Fruit fly (Drosophila melanogaster) Kc167 (cell line): ENCODE results near the gene CG10472.

Experiments
- Myc ChIP-seq: fragments of >200 bp; optimal IDR thresholded peaks from 2 replicates; lab custom pipeline; 2017; ENCODE audit warnings: missing external identifiers
- Sin3A ChIP-seq: fragments of >200 bp; optimal IDR thresholded peaks from 2 replicates; lab custom pipeline; 2018; ENCODE audit warnings: missing external identifiers
- h ChIP-seq: fragments of >200 bp; optimal IDR thresholded peaks from 3 replicates; lab custom pipeline; 2018; ENCODE audit warnings: missing external identifiers
- insv ChIP-seq: fragments of >200 bp; optimal IDR thresholded peaks from 3 replicates; lab custom pipeline; 2018; ENCODE audit warnings: missing external identifiers
- psq ChIP-seq: fragments of >200 bp; optimal IDR thresholded peaks from 2 replicates; lab custom pipeline; 2017; ENCODE audit warnings: missing external identifiers
- ttk ChIP-seq: sonication (Bioruptor generic); optimal IDR thresholded peaks from 2 replicates; lab custom pipeline; 2017; ENCODE audit warnings: missing external identifiers

Gene CG10472

DNA sequence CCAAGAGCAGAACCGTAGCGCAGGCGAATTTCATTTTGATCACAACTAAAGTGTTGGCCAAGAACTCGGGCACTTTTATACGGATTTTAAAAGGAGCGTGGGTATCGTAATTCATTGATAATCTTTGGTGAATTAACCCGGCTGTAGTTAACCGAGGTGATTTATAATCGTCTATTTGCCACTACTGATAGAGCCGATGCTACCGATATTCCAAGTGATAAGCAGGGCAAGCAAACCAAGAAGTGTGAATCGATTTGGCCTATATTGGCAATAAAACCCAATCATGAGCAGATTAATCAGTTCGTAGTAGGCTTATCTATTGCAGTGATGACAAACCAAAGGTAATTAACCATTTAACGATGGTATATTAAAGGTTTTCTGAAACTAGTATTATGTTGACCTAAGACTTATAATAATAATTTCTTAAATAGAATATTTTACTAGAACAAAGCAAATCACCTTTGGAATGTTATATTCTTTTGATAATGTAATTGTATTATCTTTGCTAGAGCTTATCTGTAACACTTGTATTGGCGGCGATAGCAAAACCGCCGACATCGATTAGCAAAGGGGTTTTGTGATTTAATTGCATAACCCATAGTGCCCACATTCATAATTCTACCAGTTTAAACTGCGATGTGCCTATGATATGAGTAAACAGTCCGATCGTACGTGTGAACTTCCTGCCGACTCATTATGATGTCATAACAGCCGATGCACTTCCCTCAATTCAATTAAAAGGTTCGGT lies at the start of gene CG10472:
CG10472 (minus strand) TSS at position 51 of the 748 bp plus-strand sequence.
- no peak for TF ChIP-seq Sin3A (lab: Kevin White, UChicago)
- no peak for TF ChIP-seq Myc (lab: Kevin White, UChicago)
- TF ChIP-seq ttk (lab: Kevin White, UChicago), result no peak
- TF ChIP-seq insv, result no peak
- no peak for TF ChIP-seq psq
- no peak for TF ChIP-seq h (lab: Kevin White, UChicago)

DNA sequence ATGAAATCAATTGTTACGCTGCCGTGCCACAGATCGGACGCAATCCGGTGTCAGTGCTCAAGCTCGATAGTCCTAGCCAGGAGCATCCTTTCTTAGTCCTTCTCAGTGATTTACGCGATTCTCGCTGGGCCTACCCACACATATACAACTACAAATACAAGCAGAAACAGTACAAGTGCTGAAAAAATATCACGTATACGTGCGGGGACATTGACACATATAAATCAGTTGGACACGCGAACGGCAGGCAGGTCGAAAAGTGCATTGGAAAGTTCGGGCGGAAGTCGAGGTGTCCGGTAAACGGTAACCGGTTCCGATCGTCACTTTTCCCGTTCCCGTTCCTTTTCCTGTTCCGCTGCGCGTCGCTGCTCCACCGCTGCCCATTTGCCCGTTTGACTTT lies 48.7 kb upstream of the CG10472 start:
- TF ChIP-seq psq (no peak), Myc (lab: Kevin White, UChicago) (no peak), insv (no peak), h (lab: Kevin White, UChicago) (no peak), ttk (lab: Kevin White, UChicago) (no peak), Sin3A (lab: Kevin White, UChicago) (no peak)

DNA sequence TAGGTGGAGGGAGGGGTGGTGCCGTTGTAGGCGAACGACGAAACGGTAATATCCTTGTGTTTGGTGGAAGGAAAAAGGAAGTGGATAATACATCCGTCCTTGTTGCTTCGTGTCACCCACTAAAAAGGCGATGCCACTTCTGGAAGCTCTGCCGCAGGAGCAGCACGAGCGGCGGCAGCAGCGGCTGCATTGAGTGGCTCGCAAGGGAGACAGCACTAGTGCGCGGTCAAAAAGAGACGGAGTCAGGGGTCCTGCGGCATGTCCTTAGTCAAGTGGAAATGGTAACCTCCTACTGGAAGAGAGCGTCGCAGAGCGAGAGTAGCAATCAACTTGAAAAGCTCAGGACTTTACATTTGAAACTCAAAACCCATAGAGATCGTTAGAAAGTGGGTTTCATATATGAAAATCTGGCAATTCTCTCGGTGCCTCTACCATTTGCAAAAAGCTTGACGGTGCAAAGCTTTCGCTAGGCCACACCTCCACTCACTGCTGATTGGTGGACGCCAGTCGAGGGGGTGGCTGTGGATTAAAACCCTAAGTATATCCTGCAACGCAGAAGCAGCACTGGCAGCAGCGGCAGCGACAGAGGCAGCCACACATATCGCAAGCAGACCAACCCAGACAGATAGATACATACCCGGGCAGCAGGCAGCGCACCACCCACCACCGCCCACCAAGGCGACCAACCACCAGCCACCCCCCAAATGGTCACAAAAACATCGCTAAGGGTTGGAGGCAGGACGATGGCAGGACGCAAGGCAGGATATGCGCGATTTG lies 48.2 kb upstream of the CG10472 start:
- TF ChIP-seq Myc (lab: Kevin White, UChicago), result no peak
- no peak for TF ChIP-seq ttk (lab: Kevin White, UChicago)
- no peak for TF ChIP-seq psq
- no peak for TF ChIP-seq h (lab: Kevin White, UChicago)
- TF ChIP-seq insv, result no peak
- TF ChIP-seq Sin3A (lab: Kevin White, UChicago), result no peak

DNA sequence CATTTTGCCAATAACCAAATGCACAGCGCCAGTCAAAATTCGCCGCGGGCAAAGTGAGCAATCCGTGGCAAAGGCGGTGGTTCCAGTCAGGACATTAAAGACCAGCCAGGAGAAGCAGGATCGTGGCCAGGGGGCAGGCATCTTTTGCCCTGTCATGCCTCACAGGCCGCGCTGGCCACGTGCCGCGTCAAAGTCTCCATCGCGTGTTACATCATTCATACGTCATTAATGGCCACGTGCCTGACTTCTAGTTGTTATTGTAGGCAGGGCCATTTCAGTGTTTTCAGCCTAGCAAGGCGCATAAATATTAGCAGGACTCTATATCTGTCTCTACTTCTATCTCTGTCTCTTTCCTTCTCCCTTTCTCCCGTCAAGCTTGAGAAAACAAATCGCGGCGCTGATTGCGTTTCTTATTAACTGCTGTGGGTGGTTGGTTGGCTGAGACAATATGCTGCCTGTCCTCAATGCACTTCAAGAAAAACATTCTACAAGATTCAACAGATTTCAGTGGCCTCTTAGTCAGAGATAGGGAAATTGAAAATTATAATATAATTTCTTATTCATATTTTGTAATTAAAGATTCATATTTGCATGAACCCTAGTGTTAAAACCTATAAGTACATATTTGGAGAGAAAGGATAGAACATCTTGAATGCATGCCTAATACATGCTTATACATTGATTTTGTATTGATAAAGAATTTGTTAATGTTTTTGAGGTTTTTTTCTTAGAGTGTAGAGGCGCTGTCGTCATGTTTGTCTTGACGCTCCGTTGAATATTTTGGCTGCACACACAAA lies 45.8 kb upstream of the CG10472 start:
- TF ChIP-seq Myc (lab: Kevin White, UChicago) (no peak), h (lab: Kevin White, UChicago) (no peak), psq (no peak), insv (no peak), ttk (lab: Kevin White, UChicago) (no peak), Sin3A (lab: Kevin White, UChicago) (no peak)

DNA sequence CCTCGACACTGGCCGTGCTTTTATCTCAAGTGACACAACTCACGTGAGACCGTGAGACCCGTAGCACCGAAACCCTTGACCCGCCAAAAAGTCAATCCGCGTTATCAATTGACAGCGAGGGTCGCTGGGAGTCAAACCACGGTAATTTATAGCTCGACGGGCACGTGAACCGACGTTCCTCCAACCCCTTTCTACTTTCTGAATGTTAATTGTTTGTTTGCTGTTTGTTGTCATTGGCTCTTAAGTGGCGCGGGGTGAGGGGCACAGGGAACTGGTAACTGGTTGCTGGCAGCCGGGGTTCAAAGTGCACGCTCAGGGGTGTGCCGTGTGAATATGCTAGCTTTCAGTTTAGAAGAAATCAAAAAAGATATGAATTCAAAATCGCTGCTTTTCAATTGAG lies 44.0 kb upstream of the CG10472 start:
- TF ChIP-seq Myc (lab: Kevin White, UChicago) (no peak), psq (no peak), h (lab: Kevin White, UChicago) (no peak), insv (no peak), ttk (lab: Kevin White, UChicago) (no peak), Sin3A (lab: Kevin White, UChicago) (no peak)

DNA sequence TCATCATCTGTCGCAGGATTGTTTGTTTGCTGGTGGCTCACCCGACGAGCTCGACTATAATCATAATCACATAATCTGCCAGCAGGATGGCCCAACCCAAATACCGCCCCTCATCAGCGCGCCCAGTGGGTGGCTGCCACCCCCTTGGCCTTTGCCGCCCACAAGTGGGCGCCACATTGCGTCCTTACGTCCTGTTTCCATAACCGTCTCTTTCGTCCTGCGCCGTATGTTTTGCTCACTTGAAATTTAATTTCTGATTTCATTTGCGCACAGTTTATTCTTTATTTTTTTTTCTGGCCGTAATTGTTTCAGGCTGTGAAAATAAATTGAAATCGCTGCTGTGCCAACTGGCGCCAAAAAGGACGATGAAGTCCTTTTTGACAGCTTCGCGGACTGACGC lies 42.7 kb upstream of the CG10472 start:
- TF ChIP-seq ttk (lab: Kevin White, UChicago) (no peak), h (lab: Kevin White, UChicago) (no peak), Myc (lab: Kevin White, UChicago) (no peak), insv (no peak), Sin3A (lab: Kevin White, UChicago) (no peak)

DNA sequence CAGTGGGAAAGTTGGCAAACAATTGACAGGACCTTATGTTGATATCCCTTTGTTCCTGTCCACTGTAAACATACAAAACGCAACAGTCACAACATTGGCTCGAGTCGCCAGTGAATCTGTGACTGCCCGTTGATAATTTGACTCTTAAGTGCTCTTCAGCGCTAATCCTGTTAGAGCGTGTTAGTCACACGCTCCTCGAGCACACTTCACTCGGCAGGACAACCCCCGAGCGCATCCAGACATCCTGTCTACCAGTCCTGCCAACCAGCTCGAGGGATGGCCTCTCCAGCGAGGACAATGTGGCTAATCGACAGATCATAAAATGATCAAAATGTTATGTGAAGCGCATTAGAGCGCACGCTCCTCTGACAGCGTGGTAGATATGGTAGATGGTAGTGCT lies 41.8 kb upstream of the CG10472 start:
- TF ChIP-seq Myc (lab: Kevin White, UChicago), result no peak
- TF ChIP-seq insv, result no peak
- TF ChIP-seq psq, result no peak
- TF ChIP-seq h (lab: Kevin White, UChicago), result no peak
- TF ChIP-seq Sin3A (lab: Kevin White, UChicago), result no peak
- TF ChIP-seq ttk (lab: Kevin White, UChicago), result no peak

DNA sequence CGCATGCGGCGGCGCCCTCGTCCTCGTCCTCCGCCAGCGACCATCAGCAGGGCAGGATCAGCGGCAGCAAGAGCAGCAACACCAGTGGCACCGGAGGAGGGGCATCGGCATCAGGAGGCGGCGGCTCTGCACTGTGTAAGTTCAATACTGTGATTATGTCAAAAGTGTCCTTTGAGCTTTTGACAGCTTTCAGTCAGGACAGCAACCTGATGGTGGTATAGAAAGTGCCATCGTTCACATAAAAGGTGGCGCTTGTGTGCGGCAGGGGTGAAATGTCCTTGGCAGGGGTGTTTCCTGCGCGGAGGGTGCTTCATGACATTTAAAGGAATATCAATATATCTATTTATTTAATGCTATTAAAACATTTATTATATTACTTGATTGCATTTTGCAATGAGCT lies 40.9 kb upstream of the CG10472 start:
- no peak for TF ChIP-seq Myc (lab: Kevin White, UChicago)
- no peak for TF ChIP-seq insv
- TF ChIP-seq Sin3A (lab: Kevin White, UChicago), result no peak
- TF ChIP-seq ttk (lab: Kevin White, UChicago), result no peak
- TF ChIP-seq h (lab: Kevin White, UChicago), result no peak
- no peak for TF ChIP-seq psq

DNA sequence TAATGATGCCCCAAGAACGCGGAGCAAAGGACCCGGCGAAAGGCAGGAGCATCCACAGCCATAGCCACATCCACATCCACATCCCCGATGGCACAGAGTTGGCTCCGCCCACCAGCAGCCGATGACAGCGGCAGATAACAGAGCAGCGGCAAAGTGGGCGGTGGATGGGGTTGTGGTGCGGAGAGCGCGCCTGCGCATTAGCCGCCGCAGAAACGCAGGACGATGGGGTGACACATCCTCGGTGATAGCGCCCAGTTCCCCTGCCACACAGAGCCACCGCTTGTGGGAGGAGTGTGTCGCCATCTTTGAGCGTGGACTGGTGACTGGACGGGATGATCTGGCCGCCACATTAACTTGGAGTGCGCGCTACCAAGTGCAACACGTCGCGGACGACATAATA lies 34.6 kb upstream of the CG10472 start, which contains the start of gene Ets65A:
Ets65A (plus strand) TSS at position 348 of the 400 bp plus-strand sequence.
- TF ChIP-seq ttk (lab: Kevin White, UChicago) (no peak), insv (no peak), h (lab: Kevin White, UChicago) (no peak), Sin3A (lab: Kevin White, UChicago) (no peak), Myc (lab: Kevin White, UChicago) (no peak), psq (no peak)

DNA sequence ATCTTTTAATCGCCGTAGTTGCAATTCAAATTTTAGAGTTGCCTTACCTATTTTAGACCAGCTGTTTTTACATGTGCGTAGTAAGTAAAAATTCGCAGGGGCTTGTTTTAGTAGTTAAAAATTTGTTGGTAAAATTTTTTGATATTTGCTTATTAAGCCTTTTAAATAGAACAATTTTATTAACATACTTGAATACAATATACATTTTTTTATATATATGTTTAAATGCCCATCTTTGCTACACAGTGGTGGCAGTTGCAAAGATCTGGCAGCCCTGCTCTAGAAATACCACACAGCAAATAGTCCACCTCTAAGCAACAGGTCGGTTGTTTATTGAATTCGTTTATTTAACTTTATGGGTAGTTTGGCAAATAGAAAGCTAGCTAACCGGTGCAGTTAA lies 32.0 kb upstream of the CG10472 start, which contains the start of the genes CG10467 and loj:
CG10467 (minus strand) TSS at position 51 of the 400 bp plus-strand sequence.
loj (plus strand) TSS at position 291 of the 400 bp plus-strand sequence.
- no peak for TF ChIP-seq h (lab: Kevin White, UChicago)
- no peak for TF ChIP-seq insv
- TF ChIP-seq Sin3A (lab: Kevin White, UChicago), result no peak
- no peak for TF ChIP-seq psq
- TF ChIP-seq ttk (lab: Kevin White, UChicago), result no peak
- no peak for TF ChIP-seq Myc (lab: Kevin White, UChicago)

DNA sequence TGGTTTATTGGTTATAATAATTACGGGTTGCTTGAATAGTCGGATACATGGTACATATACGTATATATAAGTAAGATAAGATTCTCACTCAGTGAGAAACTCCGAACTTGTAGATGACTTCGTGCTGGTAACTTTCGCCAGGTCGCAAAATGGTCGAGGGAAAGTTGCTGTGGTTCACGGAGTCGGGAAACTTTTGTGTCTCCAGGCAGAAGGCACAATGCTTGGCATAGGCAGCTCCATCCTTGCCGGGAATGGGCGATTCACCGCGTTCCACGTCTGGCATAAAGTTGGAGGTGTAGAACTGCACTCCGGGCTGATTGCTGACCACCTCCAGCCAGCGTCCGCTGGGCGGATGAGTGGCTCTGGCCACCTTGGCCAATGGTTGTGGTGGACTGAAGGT lies 30.5 kb upstream of the CG10472 start, which contains the start of gene CG10469:
CG10469 (minus strand) TSS at position 101 of the 400 bp plus-strand sequence.
- TF ChIP-seq Sin3A (lab: Kevin White, UChicago), result no peak
- no peak for TF ChIP-seq psq
- no peak for TF ChIP-seq Myc (lab: Kevin White, UChicago)
- TF ChIP-seq insv, result no peak
- TF ChIP-seq h (lab: Kevin White, UChicago), result no peak
- no peak for TF ChIP-seq ttk (lab: Kevin White, UChicago)
